Worm (Caenorhabditis elegans) whole organism, L3 larva: Measurements from ENCODE around the gene F42A10.5.

Experiments
- egl-27 ChIP-seq: sonication (generic microtip); optimal IDR thresholded peaks from 4 replicates; lab custom pipeline; 2017; ENCODE audit warnings: missing biosample characterization, missing genetic modification reagents, missing genetic modification characterization
- fkh-10 ChIP-seq: sonication (generic microtip); optimal IDR thresholded peaks from 2 replicates; lab custom pipeline; 2017; ENCODE audit warnings: missing biosample characterization, missing genetic modification reagents, missing genetic modification characterization
- lin-15B ChIP-seq: fragments of 150-350 bp; optimal IDR thresholded peaks from 2 replicates; lab custom pipeline; 2014; ENCODE audit warnings: missing biosample characterization, missing genetic modification characterization
- nhr-237 ChIP-seq: fragments of 150-350 bp; optimal IDR thresholded peaks from 2 replicates; lab custom pipeline; 2014; ENCODE audit warnings: missing biosample characterization, missing genetic modification characterization
- nhr-28 ChIP-seq: fragments of 150-350 bp; optimal IDR thresholded peaks from 2 replicates; lab custom pipeline; 2014; ENCODE audit warnings: missing biosample characterization, missing genetic modification characterization
- pha-4 ChIP-seq: fragments of 150-350 bp; optimal IDR thresholded peaks from 2 replicates; lab custom pipeline; 2014; ENCODE audit warnings: missing biosample characterization, missing genetic modification reagents, missing genetic modification characterization
- zag-1 ChIP-seq: fragments of 150-350 bp; optimal IDR thresholded peaks from 2 replicates; lab custom pipeline; 2014; ENCODE audit warnings: missing biosample characterization, missing genetic modification characterization
- ztf-11 ChIP-seq: fragments of 150-350 bp; optimal IDR thresholded peaks from 2 replicates; lab custom pipeline; 2014; ENCODE audit warnings: missing biosample characterization, missing genetic modification characterization

ce11 chrIII:6177631-6178030 is 4.4 kb upstream of the F42A10.5 start:
- TF ChIP-seq nhr-28 (tag; lab: Kevin White, UChicago) (no peak), zag-1 (tag; lab: Kevin White, UChicago) (no peak), lin-15B (tag; lab: Kevin White, UChicago) (no peak), ztf-11 (no peak), fkh-10 (GFP tag; lab: Kevin White, UChicago) (no peak), nhr-237 (tag; lab: Kevin White, UChicago) (no peak), egl-27 (tag; lab: Kevin White, UChicago) (no peak), pha-4 (tag; lab: Kevin White, UChicago) (peak; percentile 56)
